Fruit fly (Drosophila melanogaster) whole organism, wandering third instar larva: Measurements from ENCODE around the gene CG11263.

ENCODE experiments used
- Abd-B ChIP-seq: fragments of >200 bp; optimal IDR thresholded peaks from 2 replicates; lab custom pipeline; 2017; ENCODE audit warnings: missing biosample characterization, missing genetic modification characterization
- CG32264 ChIP-seq: fragments of 200-800 bp; sonication (Bioruptor generic); optimal IDR thresholded peaks from 2 replicates; lab custom pipeline; 2016; ENCODE audit warnings: missing biosample characterization, missing genetic modification characterization
- CG9705 ChIP-seq: fragments of 200-800 bp; sonication (Bioruptor generic); optimal IDR thresholded peaks from 2 replicates; lab custom pipeline; 2018; ENCODE audit warnings: missing biosample characterization, mild to moderate bottlenecking, missing genetic modification characterization
- CrebA ChIP-seq: fragments of 200-800 bp; sonication (Bioruptor generic); optimal IDR thresholded peaks from 2 replicates; lab custom pipeline; 2016; ENCODE audit warnings: missing biosample characterization, mild to moderate bottlenecking, missing genetic modification characterization, borderline replicate concordance
- Dfd ChIP-seq: fragments of >200 bp; optimal IDR thresholded peaks from 2 replicates; lab custom pipeline; 2017; ENCODE audit warnings: missing biosample characterization, missing genetic modification characterization
- Dif ChIP-seq: fragments of 200-275, 200-300 bp; sonication (Bioruptor generic); optimal IDR thresholded peaks from 2 replicates; lab custom pipeline; 2018; ENCODE audit warnings: missing biosample characterization, missing genetic modification characterization; ENCODE audit not compliant: partially characterized antibody
- GATAd ChIP-seq: sonication (Bioruptor generic); optimal IDR thresholded peaks from 2 replicates; lab custom pipeline; 2016; ENCODE audit warnings: missing biosample characterization, missing genetic modification characterization
- HLH106 ChIP-seq: fragments of 200-800 bp; optimal IDR thresholded peaks from 3 replicates; lab custom pipeline; 2019; ENCODE audit warnings: missing biosample characterization, mild to moderate bottlenecking, missing genetic modification characterization, moderate library complexity
- Hnf4 ChIP-seq: fragments of 200-800 bp; sonication (Bioruptor generic); optimal IDR thresholded peaks from 2 replicates; lab custom pipeline; 2016; ENCODE audit warnings: missing biosample characterization, mild to moderate bottlenecking, missing genetic modification characterization
- Hr78 ChIP-seq: fragments of >200 bp; optimal IDR thresholded peaks from 2 replicates; lab custom pipeline; 2017; ENCODE audit warnings: missing biosample characterization, missing genetic modification characterization
- Hr83 ChIP-seq: fragments of 200-300 bp; sonication (Bioruptor generic); optimal IDR thresholded peaks from 2 replicates; lab custom pipeline; 2016; ENCODE audit warnings: missing biosample characterization, mild to moderate bottlenecking, missing genetic modification characterization, moderate library complexity; ENCODE audit not compliant: poor library complexity, severe bottlenecking
- Jra ChIP-seq: sonication (Bioruptor generic); optimal IDR thresholded peaks from 2 replicates; lab custom pipeline; 2016; ENCODE audit warnings: missing biosample characterization, missing genetic modification characterization
- Mio ChIP-seq: sonication (Bioruptor generic); optimal IDR thresholded peaks from 2 replicates; lab custom pipeline; 2016; ENCODE audit warnings: missing biosample characterization, missing genetic modification characterization
- Myc ChIP-seq: fragments of >200 bp; optimal IDR thresholded peaks from 2 replicates; lab custom pipeline; 2017
- N ChIP-seq: fragments of >200 bp; optimal IDR thresholded peaks from 2 replicates; lab custom pipeline; 2018; ENCODE audit warnings: missing biosample characterization, missing external identifiers, missing genetic modification characterization
- Rel ChIP-seq, 2 experiments: fragments of 200-800 bp; sonication (Bioruptor generic) in 1 of 2; optimal IDR thresholded peaks; 2 replicates in 1 of 2; 3 replicates in 1 of 2; lab custom pipeline; 2016 to 2019; ENCODE audit warnings: mild to moderate bottlenecking in 2 of 2, missing biosample characterization in 2 of 2, missing genetic modification characterization in 2 of 2, moderate library complexity in 1 of 2
- Sp1 ChIP-seq: fragments of 200-800 bp; sonication (Bioruptor generic); optimal IDR thresholded peaks from 3 replicates; lab custom pipeline; 2019; ENCODE audit warnings: missing biosample characterization, mild to moderate bottlenecking, missing genetic modification characterization, moderate library complexity
- Vsx2 ChIP-seq: fragments of 200-300, 225-300 bp; sonication (Bioruptor generic); optimal IDR thresholded peaks from 2 replicates; lab custom pipeline; 2018; ENCODE audit warnings: missing biosample characterization, missing genetic modification characterization; ENCODE audit not compliant: partially characterized antibody
- br ChIP-seq: fragments of 200-800 bp; sonication (Bioruptor generic); optimal IDR thresholded peaks from 2 replicates; lab custom pipeline; 2016; ENCODE audit warnings: missing biosample characterization, missing genetic modification characterization
- brk ChIP-seq: fragments of 200-800 bp; sonication (Bioruptor generic); optimal IDR thresholded peaks from 2 replicates; lab custom pipeline; 2016; ENCODE audit warnings: missing biosample characterization, mild to moderate bottlenecking, missing genetic modification characterization
- dl ChIP-seq, 2 experiments: fragments of 175-275, 200-275 bp in 1 of 2; fragments of 200-275 bp in 1 of 2; sonication (Bioruptor generic); optimal IDR thresholded peaks; lab custom pipeline; 2018; ENCODE audit warnings: mild to moderate bottlenecking in 2 of 2, missing biosample characterization in 2 of 2, missing genetic modification characterization in 2 of 2, moderate library complexity in 2 of 2; ENCODE audit not compliant: partially characterized antibody in 2 of 2, insufficient read depth in 1 of 2
- dmrt93B ChIP-seq: fragments of 200-800 bp; sonication (Bioruptor generic); optimal IDR thresholded peaks from 2 replicates; lab custom pipeline; 2018; ENCODE audit warnings: missing biosample characterization, mild to moderate bottlenecking, missing genetic modification characterization
- dsf ChIP-seq: sonication (Bioruptor generic); optimal IDR thresholded peaks from 2 replicates; lab custom pipeline; 2016; ENCODE audit warnings: missing biosample characterization, missing genetic modification characterization, borderline replicate concordance
- foxo ChIP-seq, 2 experiments: fragments of 200-800 bp; sonication (Bioruptor generic); optimal IDR thresholded peaks; 2 replicates in 1 of 2; 3 replicates in 1 of 2; lab custom pipeline; 2016 to 2017; ENCODE audit warnings: missing biosample characterization in 2 of 2, missing genetic modification characterization in 2 of 2
- fru ChIP-seq: fragments of 200-800 bp; sonication (Bioruptor generic); optimal IDR thresholded peaks from 3 replicates; lab custom pipeline; 2016; ENCODE audit warnings: missing biosample characterization, mild to moderate bottlenecking, missing genetic modification characterization
- h ChIP-seq: fragments of 200-800 bp; sonication (Bioruptor generic); optimal IDR thresholded peaks from 3 replicates; lab custom pipeline; 2016; ENCODE audit warnings: missing biosample characterization, mild to moderate bottlenecking, missing genetic modification characterization
- jim ChIP-seq: fragments of 175-275, 200-325 bp; sonication (Bioruptor generic); optimal IDR thresholded peaks from 2 replicates; lab custom pipeline; 2016; ENCODE audit warnings: missing biosample characterization, mild to moderate bottlenecking, missing genetic modification characterization
- pan ChIP-seq: fragments of >200 bp; optimal IDR thresholded peaks from 2 replicates; lab custom pipeline; 2017
- psq ChIP-seq: fragments of 200-800 bp; sonication (Bioruptor generic); optimal IDR thresholded peaks from 3 replicates; lab custom pipeline; 2017; ENCODE audit warnings: missing biosample characterization, mild to moderate bottlenecking, missing genetic modification characterization, moderate library complexity
- rgr ChIP-seq: fragments of 200-800 bp; sonication (Bioruptor generic); optimal IDR thresholded peaks from 3 replicates; lab custom pipeline; 2016; ENCODE audit warnings: missing biosample characterization, mild to moderate bottlenecking, missing genetic modification characterization
- sage ChIP-seq: fragments of 200-800 bp; sonication (Bioruptor generic); optimal IDR thresholded peaks from 2 replicates; lab custom pipeline; 2016; ENCODE audit warnings: missing biosample characterization, mild to moderate bottlenecking, missing genetic modification characterization
- sv ChIP-seq: fragments of 200-800 bp; sonication (Bioruptor generic); optimal IDR thresholded peaks from 3 replicates; lab custom pipeline; 2016; ENCODE audit warnings: missing biosample characterization, missing genetic modification characterization
- tai ChIP-seq: sonication (Bioruptor generic); optimal IDR thresholded peaks from 2 replicates; lab custom pipeline; 2016; ENCODE audit warnings: missing biosample characterization, missing genetic modification characterization
- usp ChIP-seq: fragments of >200 bp; optimal IDR thresholded peaks from 2 replicates; lab custom pipeline; 2017; ENCODE audit warnings: missing biosample characterization, missing genetic modification characterization

Gene CG11263

DNA sequence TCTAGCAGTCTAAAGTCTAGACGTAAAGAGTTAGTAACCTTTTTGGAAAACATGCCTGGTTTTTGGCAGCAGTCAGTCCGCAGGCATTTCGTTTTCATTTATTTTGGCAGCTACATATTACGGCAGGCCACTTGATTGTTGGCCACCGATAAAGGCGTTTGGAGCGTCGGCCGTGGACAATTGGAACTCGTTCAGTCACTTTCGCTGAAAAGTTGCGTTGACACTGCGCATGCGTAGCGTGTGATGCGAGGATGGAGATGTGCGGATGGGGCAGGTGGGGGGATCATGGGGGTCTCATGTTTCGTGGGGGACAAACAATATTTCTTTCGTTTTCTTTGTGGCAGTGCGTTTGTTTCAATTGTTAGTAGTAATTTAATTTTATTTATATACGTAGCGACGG is 20.3 kb downstream of the CG11263 start:
- TF ChIP-seq usp (no peak), sage (no peak), psq (no peak), Rel (GFP tag; optimal IDR thresholded peaks at IDR 0.05; lab: Kevin White, UChicago) (no peak), Rel (tag; optimal IDR thresholded peaks at IDR 0.05; lab: Kevin White, UChicago) (no peak), Jra (GFP tag; lab: Kevin White, UChicago) (no peak), Abd-B (GFP tag; lab: Kevin White, UChicago) (no peak), foxo (GFP tag; optimal IDR thresholded peaks at IDR 0.05; lab: Kevin White, UChicago) (no peak), brk (GFP tag; lab: Kevin White, UChicago) (no peak), rgr (GFP tag; lab: Kevin White, UChicago) (no peak), pan (lab: Kevin White, UChicago) (no peak), CrebA (no peak), sv (GFP tag; lab: Kevin White, UChicago) (no peak), h (GFP tag; lab: Kevin White, UChicago) (no peak), br (GFP tag; lab: Kevin White, UChicago) (no peak), dsf (GFP tag; lab: Kevin White, UChicago) (no peak), dmrt93B (no peak)

DNA sequence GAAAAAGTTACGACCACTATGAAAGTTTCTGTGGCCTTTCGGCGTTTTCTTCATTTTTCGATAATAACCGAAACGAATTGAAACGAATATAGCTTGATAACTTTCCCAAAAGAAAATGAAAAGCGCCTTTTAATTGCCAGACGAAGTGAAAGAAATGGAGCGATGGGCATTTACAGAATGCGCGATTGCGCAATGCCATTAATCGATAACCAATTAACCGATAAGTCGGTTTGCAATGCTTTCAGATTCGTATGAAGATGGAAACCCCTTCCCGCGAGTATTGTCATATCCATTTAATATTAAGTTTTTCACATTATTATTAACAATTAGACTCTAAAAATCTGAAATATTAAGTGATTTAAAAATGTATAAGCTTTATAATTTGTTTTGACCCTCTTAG is 20.7 kb downstream of the CG11263 start:
- TF ChIP-seq dmrt93B (no peak), h (GFP tag; lab: Kevin White, UChicago) (no peak), Myc (lab: Kevin White, UChicago) (no peak), HLH106 (tag; lab: Kevin White, UChicago) (no peak), sage (no peak), Rel (GFP tag; optimal IDR thresholded peaks at IDR 0.05; lab: Kevin White, UChicago) (no peak), Rel (tag; optimal IDR thresholded peaks at IDR 0.05; lab: Kevin White, UChicago) (no peak), rgr (GFP tag; lab: Kevin White, UChicago) (no peak), Vsx2 (GFP tag; lab: Kevin White, UChicago) (no peak), Mio (GFP tag; lab: Kevin White, UChicago) (no peak), pan (lab: Kevin White, UChicago) (no peak)

DNA sequence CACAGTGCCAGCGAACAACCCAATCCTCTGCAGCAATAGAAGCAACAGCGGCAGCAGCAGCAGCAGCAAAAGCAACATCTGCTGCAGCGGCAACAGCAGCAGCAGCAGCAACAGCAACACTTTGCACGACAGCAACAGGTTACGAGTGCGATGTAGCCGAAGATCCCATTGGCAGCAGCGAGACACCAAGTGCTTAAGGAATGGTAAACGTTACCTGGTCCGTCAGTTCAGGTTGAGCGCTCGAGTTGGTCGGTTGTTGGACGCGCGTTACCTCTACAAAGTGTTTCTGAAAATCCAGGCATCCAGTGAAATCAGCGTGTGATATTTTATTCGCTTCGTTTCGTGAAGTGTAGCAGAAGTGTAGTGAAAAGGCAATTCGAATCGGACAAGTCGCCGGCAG is 22.1 kb downstream of the CG11263 start, which contains the start of gene CG17672:
Gene CG17672 (plus strand): TSS at position 223 of the 400 bp plus-strand sequence.
- TF ChIP-seq Hnf4 (no peak), tai (GFP tag; lab: Kevin White, UChicago) (no peak), Jra (GFP tag; lab: Kevin White, UChicago) (no peak), Sp1 (peak; percentile 17), Abd-B (GFP tag; lab: Kevin White, UChicago) (no peak), CG32264 (GFP tag; lab: Kevin White, UChicago) (no peak), usp (no peak), Dif (GFP tag; lab: Kevin White, UChicago) (peak; percentile 77), h (GFP tag; lab: Kevin White, UChicago) (peak; percentile 18), Vsx2 (GFP tag; lab: Kevin White, UChicago) (peak; percentile 38), jim (GFP tag; lab: Kevin White, UChicago) (no peak), GATAd (GFP tag; lab: Kevin White, UChicago) (no peak), HLH106 (tag; lab: Kevin White, UChicago) (no peak), CrebA (no peak), Hr83 (peak; percentile 9), Dfd (GFP tag; lab: Kevin White, UChicago) (peak; percentile 77), sage (no peak), dl (GFP tag; optimal IDR thresholded peaks at IDR 0.05; lab: Kevin White, UChicago; ENCODE audit: insufficient read depth in 1 of 2, partially characterized antibody in 2 of 2) (peak in 1 of 2 experiments; percentile 6), rgr (GFP tag; lab: Kevin White, UChicago) (peak; percentile 12), N (GFP tag; lab: Kevin White, UChicago) (no peak), fru (peak; percentile 32), CG9705 (GFP tag; lab: Kevin White, UChicago) (no peak), psq (peak; percentile 27), dmrt93B (no peak), foxo (GFP tag; optimal IDR thresholded peaks at IDR 0.05; lab: Kevin White, UChicago) (no peak), Hr78 (GFP tag; lab: Kevin White, UChicago) (no peak), Myc (lab: Kevin White, UChicago) (no peak), Rel (GFP tag; optimal IDR thresholded peaks at IDR 0.05; lab: Kevin White, UChicago) (peak; percentile 24), Rel (tag; optimal IDR thresholded peaks at IDR 0.05; lab: Kevin White, UChicago) (peak; percentile 9)
